Worm (Caenorhabditis elegans) whole organism, L4 larva: Measurements from ENCODE around the gene tsp-6.

ENCODE experiments used
- D1046.2 ChIP-seq: fragments of 200-800 bp; sonication (Bioruptor generic); IDR thresholded peaks from 2 replicates; pipeline ENCODE4 v1.3.6; 2022; ENCODE audit warnings: missing genetic modification characterization, missing compliant biosample characterization
- F10B5.3 ChIP-seq: sonication (generic microtip); optimal IDR thresholded peaks from 2 replicates; lab custom pipeline; 2016; ENCODE audit warnings: mild to moderate bottlenecking, missing genetic modification characterization, missing compliant biosample characterization
- F26F4.8 ChIP-seq: fragments of 200-800 bp; sonication (Bioruptor generic); conservative IDR thresholded peaks from 2 replicates; pipeline ENCODE4 v1.3.6; 2022; ENCODE audit warnings: missing genetic modification characterization, missing compliant biosample characterization
- F49E8.2 ChIP-seq: sonication (generic microtip); optimal IDR thresholded peaks from 2 replicates; lab custom pipeline; 2016; ENCODE audit warnings: missing compliant biosample characterization, mild to moderate bottlenecking, missing genetic modification characterization, borderline replicate concordance
- R02D3.7 ChIP-seq: fragments of 150-350 bp; sonication (generic microtip); optimal IDR thresholded peaks from 3 replicates; lab custom pipeline; 2014; ENCODE audit warnings: missing biosample characterization, missing genetic modification characterization
- Y5F2A.4 ChIP-seq: fragments of 200-800 bp; sonication (Bioruptor generic); optimal IDR thresholded peaks from 2 replicates; lab custom pipeline; 2018; ENCODE audit warnings: mild to moderate bottlenecking, missing genetic modification characterization, missing compliant biosample characterization
- ZK337.2 ChIP-seq: fragments of 200-800 bp; sonication (Bioruptor generic); IDR thresholded peaks from 2 replicates; pipeline ENCODE4 v1.3.6; 2022; ENCODE audit warnings: missing genetic modification reagents, missing genetic modification characterization, missing compliant biosample characterization
- ZK546.5 ChIP-seq, 2 experiments: sonication (generic microtip); optimal IDR thresholded peaks; 2 replicates each; lab custom pipeline; 2017; ENCODE audit warnings: missing biosample characterization in 2 of 2, missing genetic modification characterization in 2 of 2
- aha-1 ChIP-seq: fragments of 150-350 bp; peaks from one replicate; lab custom pipeline; 2014; ENCODE audit warnings: missing biosample characterization, missing genetic modification characterization
- ceh-20 ChIP-seq: fragments of 200-800 bp; sonication (Bioruptor generic); IDR thresholded peaks from 2 replicates; pipeline ENCODE4 v1.3.6; 2022; ENCODE audit warnings: missing genetic modification reagents, missing genetic modification characterization, missing compliant biosample characterization
- ceh-28 ChIP-seq: fragments of 150-350 bp; optimal IDR thresholded peaks from 2 replicates; lab custom pipeline; 2014; ENCODE audit warnings: missing biosample characterization, missing genetic modification reagents, missing genetic modification characterization
- ceh-32 ChIP-seq: sonication (generic microtip); optimal IDR thresholded peaks from 2 replicates; lab custom pipeline; 2016; ENCODE audit warnings: mild to moderate bottlenecking, missing genetic modification characterization, missing compliant biosample characterization; ENCODE audit not compliant: poor library complexity
- ceh-44 ChIP-seq: fragments of 200-800 bp; sonication (Bioruptor generic); IDR thresholded peaks from 2 replicates; pipeline ENCODE4 v1.3.6; 2022; ENCODE audit warnings: missing genetic modification reagents, missing genetic modification characterization, missing compliant biosample characterization
- cey-2 ChIP-seq: sonication (generic microtip); optimal IDR thresholded peaks from 3 replicates; lab custom pipeline; 2017; ENCODE audit warnings: missing genetic modification characterization, mild to moderate bottlenecking, missing compliant biosample characterization, antibody characterized with exemption, borderline replicate concordance; ENCODE audit not compliant: insufficient read depth
- ctbp-1 ChIP-seq: fragments of 200-800 bp; sonication (Bioruptor generic); IDR thresholded peaks from 2 replicates; pipeline ENCODE4 v1.3.6; 2022; ENCODE audit warnings: missing genetic modification reagents, missing genetic modification characterization, missing compliant biosample characterization
- daf-19 ChIP-seq: fragments of 200-800 bp; sonication (Bioruptor generic); conservative IDR thresholded peaks from 2 replicates; pipeline ENCODE4 v1.3.6; 2022; ENCODE audit warnings: missing genetic modification characterization, missing compliant biosample characterization
- dmd-6 ChIP-seq: fragments of 200-800 bp; sonication (Bioruptor generic); IDR thresholded peaks from 2 replicates; pipeline ENCODE4 v1.3.6; 2022; ENCODE audit warnings: missing genetic modification reagents, missing genetic modification characterization, missing compliant biosample characterization
- dmd-8 ChIP-seq: fragments of 200-800 bp; sonication (Bioruptor generic); IDR thresholded peaks from 2 replicates; pipeline ENCODE4 v1.3.6; 2022; ENCODE audit warnings: missing genetic modification characterization, missing compliant biosample characterization
- egl-43 ChIP-seq: fragments of 200-800 bp; sonication (Bioruptor generic); IDR thresholded peaks from 2 replicates; pipeline ENCODE4 v1.3.6; 2022; ENCODE audit warnings: missing genetic modification reagents, missing genetic modification characterization, missing compliant biosample characterization
- fos-1 ChIP-seq: fragments of 150-350 bp; optimal IDR thresholded peaks from 2 replicates; lab custom pipeline; 2014; ENCODE audit warnings: missing biosample characterization, missing genetic modification characterization
- gei-8 ChIP-seq: fragments of 200-800 bp; sonication (Bioruptor generic); optimal IDR thresholded peaks from 2 replicates; lab custom pipeline; 2018; ENCODE audit warnings: mild to moderate bottlenecking, missing genetic modification characterization, missing compliant biosample characterization
- hlh-30 ChIP-seq: sonication (generic microtip); optimal IDR thresholded peaks from 2 replicates; lab custom pipeline; 2017; ENCODE audit warnings: antibody characterized with exemption, mild to moderate bottlenecking, missing genetic modification characterization, missing compliant biosample characterization; ENCODE audit not compliant: insufficient read depth
- hmg-1.1 ChIP-seq: fragments of 200-800 bp; sonication (Bioruptor generic); IDR thresholded peaks from 2 replicates; pipeline ENCODE4 v1.3.6; 2022; ENCODE audit warnings: missing genetic modification reagents, missing genetic modification characterization, missing compliant biosample characterization
- jun-1 ChIP-seq: fragments of 150-350 bp; optimal IDR thresholded peaks from 2 replicates; lab custom pipeline; 2014; ENCODE audit warnings: missing biosample characterization, missing genetic modification reagents, missing genetic modification characterization
- lin-1 ChIP-seq: fragments of 200-800 bp; sonication (Bioruptor generic); IDR thresholded peaks from 2 replicates; pipeline ENCODE4 v1.3.6; 2022; ENCODE audit warnings: missing genetic modification reagents, missing genetic modification characterization, missing compliant biosample characterization
- lin-15B ChIP-seq: fragments of 150-350 bp; sonication (generic microtip); optimal IDR thresholded peaks from 3 replicates; lab custom pipeline; 2014; ENCODE audit warnings: missing biosample characterization, missing genetic modification characterization
- lin-29 ChIP-seq: fragments of 200-800 bp; sonication (Bioruptor generic); IDR thresholded peaks from 2 replicates; pipeline ENCODE4 v1.3.6; 2022; ENCODE audit warnings: missing genetic modification reagents, missing genetic modification characterization, missing compliant biosample characterization
- lin-38 ChIP-seq: fragments of 200-800 bp; sonication (Bioruptor generic); IDR thresholded peaks from 2 replicates; pipeline ENCODE4 v1.3.6; 2022; ENCODE audit warnings: missing genetic modification reagents, missing genetic modification characterization, missing compliant biosample characterization
- lir-3 ChIP-seq: sonication (generic microtip); optimal IDR thresholded peaks from 2 replicates; lab custom pipeline; 2016; ENCODE audit warnings: mild to moderate bottlenecking, missing genetic modification characterization, missing compliant biosample characterization
- madf-5 ChIP-seq, 2 experiments: fragments of 200-800 bp; sonication (Bioruptor generic); IDR thresholded peaks; 2 replicates each; pipeline ENCODE4 v1.3.6; 2022; ENCODE audit warnings: missing compliant biosample characterization in 2 of 2, missing genetic modification characterization in 2 of 2
- madf-9 ChIP-seq: fragments of 200-800 bp; sonication (Bioruptor generic); conservative IDR thresholded peaks from 2 replicates; pipeline ENCODE4 v1.3.6; 2022; ENCODE audit warnings: missing genetic modification reagents, missing genetic modification characterization, missing compliant biosample characterization
- mep-1 ChIP-seq: fragments of 150-350 bp; sonication (generic microtip); optimal IDR thresholded peaks from 3 replicates; lab custom pipeline; 2014; ENCODE audit warnings: missing biosample characterization, missing genetic modification characterization
- mxl-2 ChIP-seq: fragments of 200-800 bp; sonication (Bioruptor generic); conservative IDR thresholded peaks from 2 replicates; pipeline ENCODE4 v1.3.6; 2022; ENCODE audit warnings: missing genetic modification reagents, missing genetic modification characterization, missing compliant biosample characterization
- nhr-102 ChIP-seq: sonication (generic microtip); optimal IDR thresholded peaks from 2 replicates; lab custom pipeline; 2016; ENCODE audit warnings: mild to moderate bottlenecking, missing genetic modification characterization, moderate library complexity, missing compliant biosample characterization
- nhr-111 ChIP-seq: fragments of 200-800 bp; sonication (Bioruptor generic); optimal IDR thresholded peaks from 2 replicates; lab custom pipeline; 2018; ENCODE audit warnings: mild to moderate bottlenecking, missing genetic modification characterization, missing compliant biosample characterization
- nhr-25 ChIP-seq: sonication (generic microtip); optimal IDR thresholded peaks from 2 replicates; lab custom pipeline; 2017; ENCODE audit warnings: missing genetic modification characterization, mild to moderate bottlenecking, missing compliant biosample characterization, antibody characterized with exemption, moderate library complexity, borderline replicate concordance; ENCODE audit not compliant: insufficient read depth
- nhr-28 ChIP-seq: fragments of 150-350 bp; optimal IDR thresholded peaks from 2 replicates; lab custom pipeline; 2014; ENCODE audit warnings: missing biosample characterization, missing genetic modification characterization
- nhr-42 ChIP-seq: fragments of 200-800 bp; sonication (Bioruptor generic); IDR thresholded peaks from 2 replicates; pipeline ENCODE4 v1.3.6; 2022; ENCODE audit warnings: missing genetic modification characterization, missing compliant biosample characterization
- rbr-2 ChIP-seq: sonication (generic microtip); optimal IDR thresholded peaks from 2 replicates; lab custom pipeline; 2016; ENCODE audit warnings: missing genotype, missing genetic modification characterization, missing compliant biosample characterization
- saeg-2 ChIP-seq: fragments of 200-800 bp; sonication (Bioruptor generic); IDR thresholded peaks from 2 replicates; pipeline ENCODE4 v1.3.6; 2022; ENCODE audit warnings: missing genetic modification reagents, missing genetic modification characterization, missing compliant biosample characterization
- sdz-12 ChIP-seq: fragments of 200-800 bp; sonication (Bioruptor generic); optimal IDR thresholded peaks from 2 replicates; lab custom pipeline; 2018; ENCODE audit warnings: mild to moderate bottlenecking, missing genetic modification characterization, missing compliant biosample characterization
- snpc-4 ChIP-seq: fragments of 150-350 bp; optimal IDR thresholded peaks from 2 replicates; lab custom pipeline; 2014; ENCODE audit warnings: missing biosample characterization, missing genetic modification characterization
- spr-1 ChIP-seq: sonication (generic microtip); optimal IDR thresholded peaks from 2 replicates; lab custom pipeline; 2016; ENCODE audit warnings: mild to moderate bottlenecking, missing genetic modification characterization, missing compliant biosample characterization
- spr-3 ChIP-seq: fragments of 200-800 bp; sonication (Bioruptor generic); optimal IDR thresholded peaks from 2 replicates; lab custom pipeline; 2018; ENCODE audit warnings: mild to moderate bottlenecking, missing genetic modification characterization, missing compliant biosample characterization
- tra-1 ChIP-seq: fragments of 200-800 bp; sonication (Bioruptor generic); IDR thresholded peaks from 2 replicates; pipeline ENCODE4 v1.3.6; 2022; ENCODE audit warnings: missing genetic modification reagents, missing genetic modification characterization, missing compliant biosample characterization
- zfp-2 ChIP-seq: sonication (generic microtip); optimal IDR thresholded peaks from 2 replicates; lab custom pipeline; 2016; ENCODE audit warnings: mild to moderate bottlenecking, missing genetic modification characterization, missing compliant biosample characterization
- zip-2 ChIP-seq: fragments of 150-350 bp; optimal IDR thresholded peaks from 2 replicates; lab custom pipeline; 2014; ENCODE audit warnings: missing biosample characterization, missing genetic modification characterization
- ztf-11 ChIP-seq: fragments of 150-350 bp; optimal IDR thresholded peaks from 2 replicates; lab custom pipeline; 2014; ENCODE audit warnings: missing biosample characterization, missing genetic modification characterization

tsp-6 gene

ce11 chrX:2807390-2807789, 12.9 kb upstream of the tsp-6 start, which contains the start of gene C14A11.5 (continued):
- peak; percentile 7 for TF ChIP-seq mep-1
- peak; percentile 18; the same call in 1 of the 2 replicates for TF ChIP-seq dmd-6 (GFP tag; lab: Robert Waterston, UW)
- TF ChIP-seq lin-1 (GFP tag; lab: Robert Waterston, UW), result no peak
- peak; percentile 78 for TF ChIP-seq hlh-30 (tag; lab: Kevin White, UChicago)
- TF ChIP-seq tra-1 (GFP tag; lab: Robert Waterston, UW), result no peak
- no peak for TF ChIP-seq ztf-11
- TF ChIP-seq mxl-2 (GFP tag; lab: Robert Waterston, UW), result no peak
- TF ChIP-seq Y5F2A.4 (GFP tag; lab: Kevin White, UChicago), result no peak
- no peak for TF ChIP-seq spr-1 (tag; lab: Kevin White, UChicago)
- peak; percentile 52 for TF ChIP-seq aha-1
- TF ChIP-seq zfp-2 (tag; lab: Kevin White, UChicago), result no peak
- TF ChIP-seq F49E8.2 (tag; lab: Kevin White, UChicago), result no peak
- TF ChIP-seq dmd-8 (GFP tag; lab: Robert Waterston, UW), result no peak
- no peak for TF ChIP-seq ceh-20 (GFP tag; lab: Robert Waterston, UW)
- peak; percentile 21; the same call in 1 of the 2 replicates for TF ChIP-seq hmg-1.1 (GFP tag; lab: Robert Waterston, UW)
- TF ChIP-seq madf-9 (GFP tag; lab: Robert Waterston, UW), result no peak

DNA sequence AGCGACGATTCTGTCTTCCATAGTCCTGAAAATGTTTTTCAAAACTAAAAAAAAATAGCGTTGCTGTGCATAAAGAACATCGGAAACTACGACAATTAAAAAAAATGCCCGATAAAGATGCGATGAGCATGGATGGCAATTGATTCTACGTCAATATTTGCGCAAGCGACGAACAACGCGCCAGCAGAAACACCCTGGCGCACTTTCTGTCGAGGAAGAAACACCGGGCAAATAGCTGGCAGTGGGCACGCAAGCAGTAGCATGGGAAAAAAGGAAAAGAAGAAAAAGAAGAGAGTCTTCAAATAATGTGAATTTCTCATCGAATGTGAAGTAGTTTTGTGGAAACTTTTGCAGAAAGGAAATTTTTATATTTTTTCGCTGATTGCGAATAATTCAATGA, 10.6 kb upstream of the tsp-6 start, which contains the start of gene C14A11.9:
Gene C14A11.9 (minus strand): TSS at position 27 of the 400 bp plus-strand sequence.
- TF ChIP-seq D1046.2 (GFP tag; lab: Robert Waterston, UW), result no peak
- TF ChIP-seq ceh-44 (GFP tag; lab: Robert Waterston, UW), result 0 out of 2 replicates have a peak, but pooled peaks have one; percentile 22
- no peak for TF ChIP-seq ceh-32 (tag; lab: Kevin White, UChicago)
- TF ChIP-seq rbr-2 (tag; lab: Kevin White, UChicago), result peak; percentile 93
- TF ChIP-seq gei-8, result peak; percentile 1
- TF ChIP-seq dmd-8 (GFP tag; lab: Robert Waterston, UW), result peak; percentile 71; the same call in 1 of the 2 replicates
- no peak for TF ChIP-seq snpc-4 (tag; lab: Kevin White, UChicago)
- TF ChIP-seq ceh-20 (GFP tag; lab: Robert Waterston, UW), result peak; percentile 88
- peak; percentile 74 for TF ChIP-seq lin-38 (GFP tag; lab: Robert Waterston, UW)
- peak; percentile 99 for TF ChIP-seq aha-1
- TF ChIP-seq F26F4.8, result no peak
- TF ChIP-seq ZK337.2 (GFP tag; lab: Robert Waterston, UW), result 0 out of 2 replicates have a peak, but pooled peaks have one; percentile 57
- no peak for TF ChIP-seq lir-3 (tag; lab: Kevin White, UChicago)
- no peak for TF ChIP-seq madf-5 (GFP tag; IDR thresholded peaks at IDR 0.05; lab: Robert Waterston, UW)
- no peak for TF ChIP-seq cey-2 (tag; lab: Kevin White, UChicago)
- peak; percentile 79 for TF ChIP-seq jun-1 (tag; lab: Kevin White, UChicago)
- TF ChIP-seq ZK546.5 (tag; optimal IDR thresholded peaks at IDR 0.05; lab: Kevin White, UChicago), result no peak
- no peak for TF ChIP-seq daf-19 (GFP tag; lab: Robert Waterston, UW)
- peak; percentile 90 for TF ChIP-seq nhr-42 (GFP tag; lab: Robert Waterston, UW)
- no peak for TF ChIP-seq lin-15B
- TF ChIP-seq nhr-111 (GFP tag; lab: Kevin White, UChicago), result no peak
- peak; percentile 92 for TF ChIP-seq nhr-102 (tag; lab: Kevin White, UChicago)
- 0 out of 2 replicates have a peak, but pooled peaks have one; percentile 64 for TF ChIP-seq saeg-2
- no peak for TF ChIP-seq fos-1 (tag; lab: Kevin White, UChicago)
- TF ChIP-seq mep-1, result peak; percentile 96
- peak; percentile 88 for TF ChIP-seq dmd-6 (GFP tag; lab: Robert Waterston, UW)
- peak; percentile 77 for TF ChIP-seq F10B5.3 (tag; lab: Kevin White, UChicago)
- no peak for TF ChIP-seq sdz-12 (GFP tag; lab: Kevin White, UChicago)
- no peak; the same call in 1 of the 2 replicates for TF ChIP-seq tra-1 (GFP tag; lab: Robert Waterston, UW)
- no peak for TF ChIP-seq ceh-28
- no peak for TF ChIP-seq R02D3.7 (tag; lab: Kevin White, UChicago)
- TF ChIP-seq lin-29 (GFP tag; lab: Robert Waterston, UW), result peak; percentile 77; the same call in 1 of the 2 replicates
- peak; percentile 95 for TF ChIP-seq ctbp-1
- no peak for TF ChIP-seq egl-43 (GFP tag; lab: Robert Waterston, UW)
- peak; percentile 59 for TF ChIP-seq nhr-28 (tag; lab: Kevin White, UChicago)
- peak; percentile 87 for TF ChIP-seq spr-3 (GFP tag; lab: Kevin White, UChicago)
- peak; percentile 62 for TF ChIP-seq nhr-25 (tag; lab: Kevin White, UChicago)
- peak; percentile 35 for TF ChIP-seq zip-2 (tag; lab: Kevin White, UChicago)
- no peak for TF ChIP-seq F49E8.2 (tag; lab: Kevin White, UChicago)
